Fruit fly (Drosophila melanogaster) whole organism, embryonic: Measurements from ENCODE around the gene LysRS.

Experiments used
- CG10462 ChIP-seq: fragments of 200-800 bp; sonication (Bioruptor generic); optimal IDR thresholded peaks from 2 replicates; lab custom pipeline; 2016; ENCODE audit warnings: missing biosample characterization, missing genetic modification characterization
- CG10565 ChIP-seq: fragments of 200-800 bp; sonication (Bioruptor generic); optimal IDR thresholded peaks from 3 replicates; lab custom pipeline; 2016; ENCODE audit warnings: missing biosample characterization, mild to moderate bottlenecking, missing genetic modification characterization
- CG11085 ChIP-seq: fragments of 200-800 bp; sonication (Bioruptor generic); IDR thresholded peaks from 2 replicates; pipeline ENCODE4 v1.3.6; 2022; ENCODE audit warnings: missing biosample characterization, missing genetic modification characterization
- CG12071 ChIP-seq: fragments of 200-800 bp; sonication (Bioruptor generic); optimal IDR thresholded peaks from 3 replicates; lab custom pipeline; 2018; ENCODE audit warnings: missing biosample characterization, mild to moderate bottlenecking, missing genetic modification characterization
- CG1233 ChIP-seq: fragments of 200-800 bp; sonication (Bioruptor generic); optimal IDR thresholded peaks from 4 replicates; lab custom pipeline; 2018; ENCODE audit warnings: missing biosample characterization, mild to moderate bottlenecking, missing genetic modification characterization
- CG12744 ChIP-seq: fragments of 200-800 bp; sonication (Bioruptor generic); optimal IDR thresholded peaks from 2 replicates; lab custom pipeline; 2016; ENCODE audit warnings: missing biosample characterization, missing genetic modification characterization
- CG13775 ChIP-seq: fragments of 200-800 bp; sonication (Bioruptor generic); optimal IDR thresholded peaks from 3 replicates; lab custom pipeline; 2017; ENCODE audit warnings: missing biosample characterization, mild to moderate bottlenecking, missing genetic modification characterization
- CG15269 ChIP-seq: fragments of 200-800 bp; sonication (Bioruptor generic); optimal IDR thresholded peaks from 2 replicates; lab custom pipeline; 2018; ENCODE audit warnings: missing biosample characterization, mild to moderate bottlenecking, missing genetic modification characterization, moderate library complexity
- CG15601 ChIP-seq: fragments of 200-800 bp; sonication (Bioruptor generic); optimal IDR thresholded peaks from 3 replicates; lab custom pipeline; 2019; ENCODE audit warnings: missing biosample characterization, mild to moderate bottlenecking, missing genetic modification characterization, moderate library complexity
- CG1602 ChIP-seq: fragments of 200-800 bp; sonication (Bioruptor generic); optimal IDR thresholded peaks from 3 replicates; lab custom pipeline; 2016; ENCODE audit warnings: missing biosample characterization, missing genetic modification characterization
- CG16779 ChIP-seq: fragments of 200-800 bp; sonication (Bioruptor generic); IDR thresholded peaks from 2 replicates; pipeline ENCODE4 v1.3.6; 2022; ENCODE audit warnings: missing biosample characterization, missing genetic modification characterization
- CG17568 ChIP-seq: fragments of 200-800 bp; sonication (Bioruptor generic); optimal IDR thresholded peaks from 2 replicates; lab custom pipeline; 2018; ENCODE audit warnings: missing biosample characterization, mild to moderate bottlenecking, missing genetic modification characterization, moderate library complexity
- CG2129 ChIP-seq: fragments of 200-800 bp; sonication (Bioruptor generic); IDR thresholded peaks from 2 replicates; pipeline ENCODE4 v1.3.6; 2022; ENCODE audit warnings: missing biosample characterization, missing genetic modification characterization; ENCODE audit not compliant: partially characterized antibody
- CG3995 ChIP-seq: fragments of 200-800 bp; sonication (Bioruptor generic); optimal IDR thresholded peaks from 3 replicates; lab custom pipeline; 2016; ENCODE audit warnings: missing biosample characterization, missing genetic modification characterization
- CG4617 ChIP-seq: fragments of 200-800 bp; sonication (Bioruptor generic); optimal IDR thresholded peaks from 3 replicates; lab custom pipeline; 2016; ENCODE audit warnings: missing biosample characterization, missing genetic modification characterization, borderline replicate concordance
- CG4730 ChIP-seq: fragments of 200-800 bp; sonication (Bioruptor generic); IDR thresholded peaks from 2 replicates; pipeline ENCODE4 v1.3.6; 2022; ENCODE audit warnings: missing biosample characterization, missing genetic modification characterization
- CG8281 ChIP-seq: fragments of 200-800 bp; sonication (Bioruptor generic); optimal IDR thresholded peaks from 2 replicates; lab custom pipeline; 2018; ENCODE audit warnings: missing biosample characterization, mild to moderate bottlenecking, missing genetic modification characterization, moderate library complexity
- CG8944 ChIP-seq: fragments of 200-800 bp; sonication (Bioruptor generic); optimal IDR thresholded peaks from 3 replicates; lab custom pipeline; 2016; ENCODE audit warnings: missing biosample characterization, missing genetic modification characterization
- CG9215 ChIP-seq: fragments of 200-800 bp; sonication (Bioruptor generic); IDR thresholded peaks from 2 replicates; pipeline ENCODE4 v1.3.6; 2022; ENCODE audit warnings: missing biosample characterization, missing genetic modification characterization
- D19A ChIP-seq: fragments of 200-800 bp; optimal IDR thresholded peaks from 3 replicates; lab custom pipeline; 2019; ENCODE audit warnings: missing biosample characterization, mild to moderate bottlenecking, missing genetic modification characterization, moderate library complexity
- E2f1 ChIP-seq: fragments of 200-800 bp; sonication (Bioruptor generic); IDR thresholded peaks from 2 replicates; pipeline ENCODE4 v1.3.6; 2022; ENCODE audit warnings: missing biosample characterization, missing genetic modification characterization
- Fer2 ChIP-seq: fragments of 200-800 bp; sonication (Bioruptor generic); optimal IDR thresholded peaks from 2 replicates; lab custom pipeline; 2018; ENCODE audit warnings: missing biosample characterization, mild to moderate bottlenecking, missing genetic modification characterization, moderate library complexity
- GATAe ChIP-seq: fragments of 200-800 bp; sonication (Bioruptor generic); conservative IDR thresholded peaks from 2 replicates; pipeline ENCODE4 v1.3.6; 2022; ENCODE audit warnings: missing biosample characterization, missing genetic modification characterization
- HLH3B ChIP-seq: fragments of 200-800 bp; sonication (Bioruptor generic); IDR thresholded peaks from 2 replicates; pipeline ENCODE4 v1.3.6; 2022; ENCODE audit warnings: missing biosample characterization, missing genetic modification characterization
- HLH54F ChIP-seq: fragments of 200-800 bp; sonication (Bioruptor generic); optimal IDR thresholded peaks from 3 replicates; lab custom pipeline; 2016; ENCODE audit warnings: missing biosample characterization, missing genetic modification characterization
- HmgD ChIP-seq: fragments of 200-800 bp; sonication (Bioruptor generic); optimal IDR thresholded peaks from 3 replicates; lab custom pipeline; 2016; ENCODE audit warnings: missing biosample characterization, missing genetic modification characterization
- Hr39 ChIP-seq: fragments of >200 bp; optimal IDR thresholded peaks from 2 replicates; lab custom pipeline; 2017
- Kr ChIP-seq: fragments of 200-800 bp; sonication (Bioruptor generic); optimal IDR thresholded peaks from 2 replicates; lab custom pipeline; 2017; ENCODE audit warnings: missing biosample characterization, mild to moderate bottlenecking, missing genetic modification characterization
- Lim3 ChIP-seq: fragments of 200-800 bp; sonication (Bioruptor generic); IDR thresholded peaks from 2 replicates; pipeline ENCODE4 v1.3.6; 2022; ENCODE audit warnings: missing biosample characterization, missing genetic modification characterization
- MBD-R2 ChIP-seq: fragments of 200-800 bp; sonication (Bioruptor generic); IDR thresholded peaks from 2 replicates; pipeline ENCODE4 v1.3.6; 2022; ENCODE audit warnings: missing biosample characterization, missing genetic modification characterization
- Max ChIP-seq: fragments of 200-800 bp; sonication (Bioruptor generic); optimal IDR thresholded peaks from 2 replicates; lab custom pipeline; 2016; ENCODE audit warnings: missing biosample characterization, mild to moderate bottlenecking, missing genetic modification characterization
- NC2β ChIP-seq: fragments of 200-800 bp; sonication (Bioruptor generic); optimal IDR thresholded peaks from 2 replicates; lab custom pipeline; 2016; ENCODE audit warnings: missing biosample characterization, missing genetic modification characterization
- Oli ChIP-seq: fragments of 200-800 bp; sonication (Bioruptor generic); optimal IDR thresholded peaks from 2 replicates; lab custom pipeline; 2018; ENCODE audit warnings: missing biosample characterization, mild to moderate bottlenecking, missing genetic modification characterization, moderate library complexity
- Optix ChIP-seq: fragments of 200-800 bp; sonication (Bioruptor generic); IDR thresholded peaks from 3 replicates; pipeline ENCODE4 v1.3.6; 2022; ENCODE audit warnings: missing biosample characterization, missing genetic modification characterization
- ase ChIP-seq: fragments of 200-800 bp; sonication (Bioruptor generic); IDR thresholded peaks from 3 replicates; pipeline ENCODE4 v1.3.6; 2022; ENCODE audit warnings: missing biosample characterization, missing genetic modification characterization
- az2 ChIP-seq: fragments of 200-800 bp; sonication (Bioruptor generic); optimal IDR thresholded peaks from 3 replicates; lab custom pipeline; 2016; ENCODE audit warnings: missing biosample characterization, missing genetic modification characterization
- cad ChIP-seq: fragments of >200 bp; optimal IDR thresholded peaks from 2 replicates; lab custom pipeline; 2017; ENCODE audit warnings: missing biosample characterization, missing genetic modification characterization
- chm ChIP-seq: fragments of 200-800 bp; sonication (Bioruptor generic); IDR thresholded peaks from 2 replicates; pipeline ENCODE4 v1.3.6; 2022; ENCODE audit warnings: missing biosample characterization, missing genetic modification characterization
- eve ChIP-seq, 2 experiments: fragments of >200 bp; optimal IDR thresholded peaks; 2 replicates each; lab custom pipeline; 2017; ENCODE audit warnings: missing biosample characterization in 2 of 2, missing genetic modification characterization in 2 of 2
- fd64A ChIP-seq: fragments of 200-800 bp; sonication (Bioruptor generic); optimal IDR thresholded peaks from 3 replicates; lab custom pipeline; 2018; ENCODE audit warnings: missing biosample characterization, mild to moderate bottlenecking, missing genetic modification characterization
- gsb-n ChIP-seq: fragments of 200-800 bp; sonication (Bioruptor generic); optimal IDR thresholded peaks from 3 replicates; lab custom pipeline; 2018; ENCODE audit warnings: missing biosample characterization, mild to moderate bottlenecking, missing genetic modification characterization
- odd ChIP-seq: fragments of 200-800 bp; sonication (Bioruptor generic); optimal IDR thresholded peaks from 2 replicates; lab custom pipeline; 2017; ENCODE audit warnings: missing biosample characterization, mild to moderate bottlenecking, missing genetic modification characterization
- pita ChIP-seq: fragments of 200-800 bp; sonication (Bioruptor generic); optimal IDR thresholded peaks from 2 replicates; lab custom pipeline; 2017; ENCODE audit warnings: missing biosample characterization, mild to moderate bottlenecking, missing genetic modification characterization
- ro ChIP-seq: fragments of 200-800 bp; sonication (Bioruptor generic); IDR thresholded peaks from 2 replicates; pipeline ENCODE4 v1.3.6; 2022; ENCODE audit warnings: missing biosample characterization, missing genetic modification characterization
- slbo ChIP-seq: fragments of 200-800 bp; sonication (Bioruptor generic); IDR thresholded peaks from 2 replicates; pipeline ENCODE4 v1.3.6; 2022; ENCODE audit warnings: missing biosample characterization, missing genetic modification characterization
- so ChIP-seq: fragments of 200-800 bp; sonication (Bioruptor generic); IDR thresholded peaks from 3 replicates; pipeline ENCODE4 v1.3.6; 2022; ENCODE audit warnings: missing biosample characterization, missing genetic modification characterization
- stwl ChIP-seq: fragments of 200-800 bp; sonication (Bioruptor generic); optimal IDR thresholded peaks from 3 replicates; lab custom pipeline; 2018; ENCODE audit warnings: missing biosample characterization, mild to moderate bottlenecking, missing genetic modification characterization, moderate library complexity
- tio ChIP-seq: fragments of 200-800 bp; sonication (Bioruptor generic); optimal IDR thresholded peaks from 2 replicates; lab custom pipeline; 2017; ENCODE audit warnings: missing biosample characterization, missing genetic modification characterization, inconsistent platforms
- unc-4 ChIP-seq: fragments of 200-800 bp; sonication (Bioruptor generic); IDR thresholded peaks from 2 replicates; pipeline ENCODE4 v1.3.6; 2022; ENCODE audit warnings: missing biosample characterization, missing genetic modification characterization; ENCODE audit not compliant: partially characterized antibody
- wdn ChIP-seq: fragments of 200-800 bp; sonication (Bioruptor generic); IDR thresholded peaks from 2 replicates; pipeline ENCODE4 v1.3.6; 2022; ENCODE audit warnings: missing biosample characterization, missing genetic modification characterization
- wor ChIP-seq: fragments of 200-800 bp; sonication (Bioruptor generic); IDR thresholded peaks from 2 replicates; pipeline ENCODE4 v1.3.6; 2022; ENCODE audit warnings: missing biosample characterization, missing genetic modification characterization

The LysRS gene

dm6 chrX:9585359-9586002 lies 23.2 kb downstream of the LysRS start, which contains the start of gene Hex-A (continued):
- TF ChIP-seq unc-4 (GFP tag; lab: Robert Waterston, UW) (peak; percentile 53), CG1602 (GFP tag; lab: Kevin White, UChicago) (peak; percentile 87), CG3995 (GFP tag; lab: Kevin White, UChicago) (peak; percentile 79), Max (GFP tag; lab: Kevin White, UChicago) (peak; percentile 95), CG1233 (GFP tag; lab: Kevin White, UChicago) (peak; percentile 96), D19A (tag; lab: Kevin White, UChicago) (peak; percentile 64), CG13775 (GFP tag; lab: Kevin White, UChicago) (peak; percentile 97), CG10462 (GFP tag; lab: Kevin White, UChicago) (peak; percentile 89), so (GFP tag; lab: Robert Waterston, UW) (peak; percentile 94), wor (GFP tag; lab: Robert Waterston, UW) (peak; percentile 85), ro (peak; percentile 59), CG4617 (GFP tag; lab: Kevin White, UChicago) (peak; percentile 60), CG2129 (GFP tag; lab: Robert Waterston, UW) (no peak), CG12071 (peak; percentile 94), ase (GFP tag; lab: Robert Waterston, UW) (peak; percentile 83), MBD-R2 (peak; percentile 78), slbo (GFP tag; lab: Robert Waterston, UW) (peak; percentile 87), HLH3B (peak; percentile 91), pita (GFP tag; lab: Kevin White, UChicago) (no peak), HLH54F (GFP tag; lab: Kevin White, UChicago) (peak; percentile 94), CG9215 (GFP tag; lab: Robert Waterston, UW) (peak; percentile 79), CG4730 (GFP tag; lab: Robert Waterston, UW) (peak; percentile 71), CG10565 (GFP tag; lab: Kevin White, UChicago) (peak; percentile 73), fd64A (peak; percentile 87), Oli (tag; lab: Kevin White, UChicago) (peak; percentile 97), CG8281 (tag; lab: Kevin White, UChicago) (peak; percentile 89), tio (GFP tag; lab: Kevin White, UChicago) (peak; percentile 85), Lim3 (GFP tag; lab: Robert Waterston, UW) (peak; percentile 69), HmgD (GFP tag; lab: Kevin White, UChicago) (peak; percentile 76), CG12744 (GFP tag; lab: Kevin White, UChicago) (peak; percentile 96), CG16779 (GFP tag; lab: Robert Waterston, UW) (peak; percentile 69), odd (peak; percentile 98), CG8944 (GFP tag; lab: Kevin White, UChicago) (peak; percentile 81), stwl (no peak), GATAe (GFP tag; lab: Robert Waterston, UW) (peak; percentile 70), Optix (GFP tag; lab: Robert Waterston, UW) (peak; percentile 77), cad (GFP tag; lab: Kevin White, UChicago) (no peak), az2 (GFP tag; lab: Kevin White, UChicago) (peak; percentile 91), CG17568 (GFP tag; lab: Kevin White, UChicago) (peak; percentile 94), CG11085 (peak; percentile 66), Hr39 (no peak), chm (GFP tag; lab: Robert Waterston, UW) (peak; percentile 84), eve (GFP tag; optimal IDR thresholded peaks at IDR 0.05; lab: Kevin White, UChicago) (peak in 1 of 2 experiments; percentile 100), Kr (no peak), Fer2 (tag; lab: Kevin White, UChicago) (peak; percentile 96), NC2β (peak; percentile 84), E2f1 (peak; percentile 86), CG15269 (tag; lab: Kevin White, UChicago) (peak; percentile 98), CG15601 (tag; lab: Kevin White, UChicago) (peak; percentile 96), wdn (peak; percentile 89), gsb-n (tag; lab: Kevin White, UChicago) (peak; percentile 95)
